Fruit fly (Drosophila melanogaster) whole organism, wandering third instar larva: ENCODE measurements around the gene CG12219.
A peak's percentile ranks its signal among the peaks of the same experiment; 100 is the strongest.

Experiments
- Abd-B ChIP-seq: fragments of >200 bp; optimal IDR thresholded peaks from 2 replicates; lab custom pipeline; 2017; ENCODE audit warnings: missing biosample characterization, missing genetic modification characterization
- CG32264 ChIP-seq: fragments of 200-800 bp; sonication (Bioruptor generic); optimal IDR thresholded peaks from 2 replicates; lab custom pipeline; 2016; ENCODE audit warnings: missing biosample characterization, missing genetic modification characterization
- CG9705 ChIP-seq: fragments of 200-800 bp; sonication (Bioruptor generic); optimal IDR thresholded peaks from 2 replicates; lab custom pipeline; 2018; ENCODE audit warnings: missing biosample characterization, mild to moderate bottlenecking, missing genetic modification characterization
- CrebA ChIP-seq: fragments of 200-800 bp; sonication (Bioruptor generic); optimal IDR thresholded peaks from 2 replicates; lab custom pipeline; 2016; ENCODE audit warnings: missing biosample characterization, mild to moderate bottlenecking, missing genetic modification characterization, borderline replicate concordance
- Dfd ChIP-seq: fragments of >200 bp; optimal IDR thresholded peaks from 2 replicates; lab custom pipeline; 2017; ENCODE audit warnings: missing biosample characterization, missing genetic modification characterization
- Dif ChIP-seq: fragments of 200-275, 200-300 bp; sonication (Bioruptor generic); optimal IDR thresholded peaks from 2 replicates; lab custom pipeline; 2018; ENCODE audit warnings: missing biosample characterization, missing genetic modification characterization; ENCODE audit not compliant: partially characterized antibody
- GATAd ChIP-seq: sonication (Bioruptor generic); optimal IDR thresholded peaks from 2 replicates; lab custom pipeline; 2016; ENCODE audit warnings: missing biosample characterization, missing genetic modification characterization
- HLH106 ChIP-seq: fragments of 200-800 bp; optimal IDR thresholded peaks from 3 replicates; lab custom pipeline; 2019; ENCODE audit warnings: missing biosample characterization, mild to moderate bottlenecking, missing genetic modification characterization, moderate library complexity
- Hnf4 ChIP-seq: fragments of 200-800 bp; sonication (Bioruptor generic); optimal IDR thresholded peaks from 2 replicates; lab custom pipeline; 2016; ENCODE audit warnings: missing biosample characterization, mild to moderate bottlenecking, missing genetic modification characterization
- Hr83 ChIP-seq: fragments of 200-300 bp; sonication (Bioruptor generic); optimal IDR thresholded peaks from 2 replicates; lab custom pipeline; 2016; ENCODE audit warnings: missing biosample characterization, mild to moderate bottlenecking, missing genetic modification characterization, moderate library complexity; ENCODE audit not compliant: poor library complexity, severe bottlenecking
- Jra ChIP-seq: sonication (Bioruptor generic); optimal IDR thresholded peaks from 2 replicates; lab custom pipeline; 2016; ENCODE audit warnings: missing biosample characterization, missing genetic modification characterization
- Mio ChIP-seq: sonication (Bioruptor generic); optimal IDR thresholded peaks from 2 replicates; lab custom pipeline; 2016; ENCODE audit warnings: missing biosample characterization, missing genetic modification characterization
- Myc ChIP-seq: fragments of >200 bp; optimal IDR thresholded peaks from 2 replicates; lab custom pipeline; 2017
- N ChIP-seq: fragments of >200 bp; optimal IDR thresholded peaks from 2 replicates; lab custom pipeline; 2018; ENCODE audit warnings: missing biosample characterization, missing external identifiers, missing genetic modification characterization
- OdsH ChIP-seq: fragments of 200-800 bp; sonication (Bioruptor generic); optimal IDR thresholded peaks from 2 replicates; lab custom pipeline; 2016; ENCODE audit warnings: missing biosample characterization, mild to moderate bottlenecking, missing genetic modification characterization
- Rel ChIP-seq, 2 experiments: fragments of 200-800 bp; sonication (Bioruptor generic) in 1 of 2; optimal IDR thresholded peaks; 2 replicates in 1 of 2; 3 replicates in 1 of 2; lab custom pipeline; 2016 to 2019; ENCODE audit warnings: mild to moderate bottlenecking in 2 of 2, missing biosample characterization in 2 of 2, missing genetic modification characterization in 2 of 2, moderate library complexity in 1 of 2
- Sp1 ChIP-seq: fragments of 200-800 bp; sonication (Bioruptor generic); optimal IDR thresholded peaks from 3 replicates; lab custom pipeline; 2019; ENCODE audit warnings: missing biosample characterization, mild to moderate bottlenecking, missing genetic modification characterization, moderate library complexity
- Vsx2 ChIP-seq: fragments of 200-300, 225-300 bp; sonication (Bioruptor generic); optimal IDR thresholded peaks from 2 replicates; lab custom pipeline; 2018; ENCODE audit warnings: missing biosample characterization, missing genetic modification characterization; ENCODE audit not compliant: partially characterized antibody
- br ChIP-seq: fragments of 200-800 bp; sonication (Bioruptor generic); optimal IDR thresholded peaks from 2 replicates; lab custom pipeline; 2016; ENCODE audit warnings: missing biosample characterization, missing genetic modification characterization
- dl ChIP-seq, 2 experiments: fragments of 175-275, 200-275 bp in 1 of 2; fragments of 200-275 bp in 1 of 2; sonication (Bioruptor generic); optimal IDR thresholded peaks; lab custom pipeline; 2018; ENCODE audit warnings: mild to moderate bottlenecking in 2 of 2, missing biosample characterization in 2 of 2, missing genetic modification characterization in 2 of 2, moderate library complexity in 2 of 2; ENCODE audit not compliant: partially characterized antibody in 2 of 2, insufficient read depth in 1 of 2
- dmrt93B ChIP-seq: fragments of 200-800 bp; sonication (Bioruptor generic); optimal IDR thresholded peaks from 2 replicates; lab custom pipeline; 2018; ENCODE audit warnings: missing biosample characterization, mild to moderate bottlenecking, missing genetic modification characterization
- dsf ChIP-seq: sonication (Bioruptor generic); optimal IDR thresholded peaks from 2 replicates; lab custom pipeline; 2016; ENCODE audit warnings: missing biosample characterization, missing genetic modification characterization, borderline replicate concordance
- ey ChIP-seq: fragments of 200-800 bp; sonication (Bioruptor generic); optimal IDR thresholded peaks from 2 replicates; lab custom pipeline; 2016; ENCODE audit warnings: missing biosample characterization, missing genetic modification characterization
- foxo ChIP-seq, 2 experiments: fragments of 200-800 bp; sonication (Bioruptor generic); optimal IDR thresholded peaks; 2 replicates in 1 of 2; 3 replicates in 1 of 2; lab custom pipeline; 2016 to 2017; ENCODE audit warnings: missing biosample characterization in 2 of 2, missing genetic modification characterization in 2 of 2
- fru ChIP-seq: fragments of 200-800 bp; sonication (Bioruptor generic); optimal IDR thresholded peaks from 3 replicates; lab custom pipeline; 2016; ENCODE audit warnings: missing biosample characterization, mild to moderate bottlenecking, missing genetic modification characterization
- h ChIP-seq: fragments of 200-800 bp; sonication (Bioruptor generic); optimal IDR thresholded peaks from 3 replicates; lab custom pipeline; 2016; ENCODE audit warnings: missing biosample characterization, mild to moderate bottlenecking, missing genetic modification characterization
- jim ChIP-seq: fragments of 175-275, 200-325 bp; sonication (Bioruptor generic); optimal IDR thresholded peaks from 2 replicates; lab custom pipeline; 2016; ENCODE audit warnings: missing biosample characterization, mild to moderate bottlenecking, missing genetic modification characterization
- lola ChIP-seq: fragments of >200 bp; optimal IDR thresholded peaks from 2 replicates; lab custom pipeline; 2017; ENCODE audit warnings: missing biosample characterization, missing genetic modification characterization
- pan ChIP-seq: fragments of >200 bp; optimal IDR thresholded peaks from 2 replicates; lab custom pipeline; 2017
- psq ChIP-seq: fragments of 200-800 bp; sonication (Bioruptor generic); optimal IDR thresholded peaks from 3 replicates; lab custom pipeline; 2017; ENCODE audit warnings: missing biosample characterization, mild to moderate bottlenecking, missing genetic modification characterization, moderate library complexity
- rgr ChIP-seq: fragments of 200-800 bp; sonication (Bioruptor generic); optimal IDR thresholded peaks from 3 replicates; lab custom pipeline; 2016; ENCODE audit warnings: missing biosample characterization, mild to moderate bottlenecking, missing genetic modification characterization
- sage ChIP-seq: fragments of 200-800 bp; sonication (Bioruptor generic); optimal IDR thresholded peaks from 2 replicates; lab custom pipeline; 2016; ENCODE audit warnings: missing biosample characterization, mild to moderate bottlenecking, missing genetic modification characterization
- sv ChIP-seq: fragments of 200-800 bp; sonication (Bioruptor generic); optimal IDR thresholded peaks from 3 replicates; lab custom pipeline; 2016; ENCODE audit warnings: missing biosample characterization, missing genetic modification characterization
- tai ChIP-seq: sonication (Bioruptor generic); optimal IDR thresholded peaks from 2 replicates; lab custom pipeline; 2016; ENCODE audit warnings: missing biosample characterization, missing genetic modification characterization
- usp ChIP-seq: fragments of >200 bp; optimal IDR thresholded peaks from 2 replicates; lab custom pipeline; 2017; ENCODE audit warnings: missing biosample characterization, missing genetic modification characterization
- woc ChIP-seq: sonication (Bioruptor generic); optimal IDR thresholded peaks from 2 replicates; lab custom pipeline; 2016; ENCODE audit warnings: missing biosample characterization, mild to moderate bottlenecking, missing genetic modification characterization

Gene CG12219

dm6 chrX:6301052-6301451 lies at the start of gene CG12219:
TSS of gene CG12219 (minus strand) at chrX:6301285.
- TF ChIP-seq Rel (GFP tag; optimal IDR thresholded peaks at IDR 0.05; lab: Kevin White, UChicago) = no peak
- peak; percentile 71 for TF ChIP-seq Rel (tag; optimal IDR thresholded peaks at IDR 0.05; lab: Kevin White, UChicago)
- no peak for TF ChIP-seq Vsx2 (GFP tag; lab: Kevin White, UChicago)

- TF ChIP-seq Hnf4 (GFP tag; lab: Kevin White, UChicago) = no peak
Observed at dm6 chrX:6350213-6350679, 49.2 kb upstream of the CG12219 start, which contains the start of the genes ND-B16.6 and kdn. TSS of gene ND-B16.6 (minus strand) at chrX:6350401. TSS of gene kdn (plus strand) at chrX:6350629.

dm6 chrX:6349231-6349630 lies 48.1 kb upstream of the CG12219 start:
- TF ChIP-seq tai (GFP tag; lab: Kevin White, UChicago) (no peak), Rel (GFP tag; optimal IDR thresholded peaks at IDR 0.05; lab: Kevin White, UChicago) (no peak), Rel (tag; optimal IDR thresholded peaks at IDR 0.05; lab: Kevin White, UChicago) (peak; percentile 92)

- TF ChIP-seq Mio (GFP tag; lab: Kevin White, UChicago) (no peak), CG32264 (GFP tag; lab: Kevin White, UChicago) (no peak), Dif (GFP tag; lab: Kevin White, UChicago) (no peak), HLH106 (tag; lab: Kevin White, UChicago) (peak; percentile 20), usp (no peak), sage (GFP tag; lab: Kevin White, UChicago) (no peak), Rel (GFP tag; optimal IDR thresholded peaks at IDR 0.05; lab: Kevin White, UChicago) (no peak), Rel (tag; optimal IDR thresholded peaks at IDR 0.05; lab: Kevin White, UChicago) (peak; percentile 72), jim (GFP tag; lab: Kevin White, UChicago) (no peak), br (GFP tag; lab: Kevin White, UChicago) (peak; percentile 56), GATAd (GFP tag; lab: Kevin White, UChicago) (no peak), Myc (lab: Kevin White, UChicago) (no peak), psq (GFP tag; lab: Kevin White, UChicago) (peak; percentile 68), ey (GFP tag; lab: Kevin White, UChicago) (peak; percentile 20), fru (peak; percentile 9), CG9705 (GFP tag; lab: Kevin White, UChicago) (peak; percentile 22), woc (GFP tag; lab: Kevin White, UChicago) (no peak), sv (GFP tag; lab: Kevin White, UChicago) (no peak), dl (GFP tag; optimal IDR thresholded peaks at IDR 0.05; lab: Kevin White, UChicago; ENCODE audit: insufficient read depth in 1 of 2, partially characterized antibody in 2 of 2) (peak in 1 of 2 experiments; percentile 23), Dfd (GFP tag; lab: Kevin White, UChicago) (no peak), OdsH (GFP tag; lab: Kevin White, UChicago) (peak; percentile 39), tai (GFP tag; lab: Kevin White, UChicago) (no peak), rgr (peak; percentile 63), foxo (GFP tag; optimal IDR thresholded peaks at IDR 0.05; lab: Kevin White, UChicago) (peak in 1 of 2 experiments; percentile 48), lola (no peak), dmrt93B (no peak), Hnf4 (GFP tag; lab: Kevin White, UChicago) (peak; percentile 55), Hr83 (GFP tag; lab: Kevin White, UChicago) (no peak), dsf (GFP tag; lab: Kevin White, UChicago) (peak; percentile 12), CrebA (GFP tag; lab: Kevin White, UChicago) (no peak), N (no peak), h (GFP tag; lab: Kevin White, UChicago) (peak; percentile 39), Jra (GFP tag; lab: Kevin White, UChicago) (no peak), Abd-B (no peak), pan (lab: Kevin White, UChicago) (no peak), Sp1 (peak; percentile 55)
Observed at dm6 chrX:6346926-6347367, 45.9 kb upstream of the CG12219 start, which contains the start of gene CG3847. TSS of gene CG3847 (plus strand) at chrX:6347103.
